Fruit fly (Drosophila melanogaster) whole organism, embryonic: ENCODE data around the gene CG5608.

Experiments
- CG11093 ChIP-seq: fragments of 200-800 bp; sonication (Bioruptor generic); IDR thresholded peaks from 3 replicates; pipeline ENCODE4 v1.3.6; 2022; ENCODE audit warnings: missing biosample characterization, missing genetic modification characterization
- CG1603 ChIP-seq: fragments of 200-800 bp; sonication (Bioruptor generic); optimal IDR thresholded peaks from 2 replicates; lab custom pipeline; 2019; ENCODE audit warnings: missing biosample characterization, mild to moderate bottlenecking, missing genetic modification characterization, moderate library complexity
- CG18764 ChIP-seq: fragments of 200-800 bp; sonication (Bioruptor generic); optimal IDR thresholded peaks from 3 replicates; lab custom pipeline; 2016; ENCODE audit warnings: missing biosample characterization, missing genetic modification characterization
- CG6854 ChIP-seq: fragments of 200-800 bp; sonication (Bioruptor generic); optimal IDR thresholded peaks from 3 replicates; lab custom pipeline; 2017; ENCODE audit warnings: missing biosample characterization, mild to moderate bottlenecking, missing genetic modification characterization
- Dll ChIP-seq: fragments of 200-800 bp; sonication (Bioruptor generic); IDR thresholded peaks from 4 replicates; pipeline ENCODE4 v1.3.6; 2022; ENCODE audit warnings: missing biosample characterization, missing genetic modification characterization; ENCODE audit not compliant: partially characterized antibody
- HLH54F ChIP-seq: fragments of 200-800 bp; sonication (Bioruptor generic); optimal IDR thresholded peaks from 3 replicates; lab custom pipeline; 2016; ENCODE audit warnings: missing biosample characterization, missing genetic modification characterization
- Side ChIP-seq: fragments of 200-800 bp; sonication (Bioruptor generic); optimal IDR thresholded peaks from 2 replicates; lab custom pipeline; 2016; ENCODE audit warnings: missing biosample characterization, missing genetic modification characterization
- bowl ChIP-seq: fragments of 200-800 bp; sonication (Bioruptor generic); IDR thresholded peaks from 2 replicates; pipeline ENCODE4 v1.3.6; 2022; ENCODE audit warnings: missing biosample characterization, missing genetic modification characterization
- odd ChIP-seq: fragments of 200-800 bp; sonication (Bioruptor generic); optimal IDR thresholded peaks from 2 replicates; lab custom pipeline; 2017; ENCODE audit warnings: missing biosample characterization, mild to moderate bottlenecking, missing genetic modification characterization

- TF ChIP-seq Side (GFP tag; lab: Kevin White, UChicago) (no peak), bowl (GFP tag; lab: Robert Waterston, UW) (no peak), odd (no peak), Dll (GFP tag; lab: Robert Waterston, UW) (no peak), CG6854 (GFP tag; lab: Kevin White, UChicago) (no peak), CG11093 (GFP tag; lab: Robert Waterston, UW) (no peak), HLH54F (GFP tag; lab: Kevin White, UChicago) (no peak), CG1603 (tag; lab: Kevin White, UChicago) (peak; percentile 11), CG18764 (GFP tag; lab: Kevin White, UChicago) (no peak)
Observed at dm6 chr3R:12429120-12429610, 35.9 kb downstream of the CG5608 start, which contains the start of the genes CG5641 and CG5245.
